In the genomic region with DNA sequence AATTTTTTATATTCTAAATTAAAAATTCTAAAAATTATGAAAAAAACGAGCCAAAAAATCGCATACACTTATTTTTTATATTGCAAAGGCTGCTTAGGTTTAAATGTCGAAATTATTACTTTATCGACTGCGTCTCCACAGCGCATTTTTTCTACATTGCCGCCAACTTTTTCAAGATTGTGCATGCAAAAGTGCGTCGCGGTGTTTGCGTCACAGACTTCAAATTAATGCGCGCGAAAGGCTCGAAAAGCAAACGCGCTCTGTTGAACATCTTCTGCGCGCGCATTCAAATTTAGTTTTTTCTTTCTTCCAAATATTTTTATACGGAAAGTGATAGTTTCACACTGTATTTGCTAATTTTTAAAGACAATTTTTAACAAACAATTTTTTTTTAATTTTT, we compare ENCODE assay signal across 4 worm cellular contexts.
TF ChIP-seq lines count a peak whose summit lies in the region.

No protein-coding gene starts in this region.

TF ChIP-seq in whole organism, L2 larva, 48 proteins besides CTCF, POLR2A, EP300 and RAD21 (continues in another document):
- TF ChIP-seq snpc-4 (tag; optimal IDR thresholded peaks at IDR 0.05; lab: Kevin White, UChicago) (peak; percentile 46), lin-13 (GFP tag; optimal IDR thresholded peaks at IDR 0.05; lab: Kevin White, UChicago) (peak; percentile 88), sma-9 (GFP tag; optimal IDR thresholded peaks at IDR 0.05; lab: Kevin White, UChicago) (peak; percentile 89), sma-9 (tag; optimal IDR thresholded peaks at IDR 0.05; lab: Kevin White, UChicago) (no peak), ama-1 (optimal IDR thresholded peaks at IDR 0.05; lab: Kevin White, UChicago) (no peak), lsy-2 (tag; optimal IDR thresholded peaks at IDR 0.05; lab: Kevin White, UChicago) (peak; percentile 69 to 90), crh-2 (tag; optimal IDR thresholded peaks at IDR 0.05; lab: Kevin White, UChicago) (peak; percentile 78), unc-55 (GFP tag; optimal IDR thresholded peaks at IDR 0.05; lab: Kevin White, UChicago) (peak; percentile 85), unc-62 (GFP tag; optimal IDR thresholded peaks at IDR 0.05; lab: Kevin White, UChicago) (no peak), ztf-4 (tag; optimal IDR thresholded peaks at IDR 0.05; lab: Kevin White, UChicago) (peak; percentile 28), F13H6.1 (tag; optimal IDR thresholded peaks at IDR 0.05; lab: Kevin White, UChicago) (peak; percentile 88), R02D3.7 (tag; optimal IDR thresholded peaks at IDR 0.05; lab: Kevin White, UChicago) (no peak), nhr-237 (tag; optimal IDR thresholded peaks at IDR 0.05; lab: Kevin White, UChicago) (peak; percentile 29), lin-11 (tag; optimal IDR thresholded peaks at IDR 0.05; lab: Kevin White, UChicago) (peak; percentile 57), alr-1 (tag; optimal IDR thresholded peaks at IDR 0.05; lab: Kevin White, UChicago) (no peak), fos-1 (tag; optimal IDR thresholded peaks at IDR 0.05; lab: Kevin White, UChicago) (peak; percentile 29), sma-3 (GFP tag; optimal IDR thresholded peaks at IDR 0.05; lab: Kevin White, UChicago) (peak; percentile 66), elt-3 (tag; optimal IDR thresholded peaks at IDR 0.05; lab: Kevin White, UChicago) (no peak), C34F6.9 (tag; optimal IDR thresholded peaks at IDR 0.05; lab: Kevin White, UChicago) (peak; percentile 69), gmeb-1 (tag; optimal IDR thresholded peaks at IDR 0.05; lab: Kevin White, UChicago) (peak; percentile 99), nhr-21 (tag; optimal IDR thresholded peaks at IDR 0.05; lab: Kevin White, UChicago) (peak; percentile 56), ZK546.5 (tag; optimal IDR thresholded peaks at IDR 0.05; lab: Kevin White, UChicago) (peak; percentile 55)

TF ChIP-seq in whole organism, L4 larva, 104 proteins besides CTCF, POLR2A, EP300 and RAD21 (continues in another document):
- peak; percentile 86 for TF ChIP-seq egl-43 (GFP tag; IDR thresholded peaks at IDR 0.05; lab: Robert Waterston, UW)
- TF ChIP-seq lsy-2 (tag; optimal IDR thresholded peaks at IDR 0.05; lab: Kevin White, UChicago): peak in 1 of 2 experiments; percentile 82
- TF ChIP-seq ceh-82 (tag; optimal IDR thresholded peaks at IDR 0.05; lab: Kevin White, UChicago): no peak
- TF ChIP-seq tag-97 (GFP tag; IDR thresholded peaks at IDR 0.05; lab: Robert Waterston, UW): 0 out of 2 replicates have a peak, but pooled peaks have one; percentile 59
- no peak for TF ChIP-seq cey-2 (tag; optimal IDR thresholded peaks at IDR 0.05; lab: Kevin White, UChicago; ENCODE audit: borderline replicate concordance, insufficient read depth)
- peak; percentile 79 for TF ChIP-seq Y48G9A.11 (GFP tag; IDR thresholded peaks at IDR 0.05; lab: Robert Waterston, UW)
- TF ChIP-seq set-16 (GFP tag; IDR thresholded peaks at IDR 0.05; lab: Robert Waterston, UW): peak; percentile 30; the same call in 1 of the 2 replicates
- no peak for TF ChIP-seq spr-3 (GFP tag; optimal IDR thresholded peaks at IDR 0.05; lab: Kevin White, UChicago)
- TF ChIP-seq nhr-6 (tag; optimal IDR thresholded peaks at IDR 0.05; lab: Kevin White, UChicago): peak; percentile 27
- TF ChIP-seq skn-1 (tag; optimal IDR thresholded peaks at IDR 0.05; lab: Kevin White, UChicago): no peak
- TF ChIP-seq ZK546.5 (tag; optimal IDR thresholded peaks at IDR 0.05; lab: Kevin White, UChicago): no peak
- no peak for TF ChIP-seq nhr-111 (GFP tag; optimal IDR thresholded peaks at IDR 0.05; lab: Kevin White, UChicago)
- no peak for TF ChIP-seq zag-1 (tag; optimal IDR thresholded peaks at IDR 0.05; lab: Kevin White, UChicago)
- TF ChIP-seq F49E8.2 (tag; optimal IDR thresholded peaks at IDR 0.05; lab: Kevin White, UChicago; ENCODE audit: borderline replicate concordance): no peak
- TF ChIP-seq arid-1 (GFP tag; conservative IDR thresholded peaks at IDR 0.05; lab: Robert Waterston, UW): peak; percentile 72
- peak; percentile 94 for TF ChIP-seq dpl-1 (GFP tag; optimal IDR thresholded peaks at IDR 0.05; lab: Kevin White, UChicago)
- peak; percentile 67 for TF ChIP-seq spr-1 (tag; optimal IDR thresholded peaks at IDR 0.05; lab: Kevin White, UChicago)
- peak; percentile 44 for TF ChIP-seq nhr-77 (tag; optimal IDR thresholded peaks at IDR 0.05; lab: Kevin White, UChicago)
- peak; percentile 39 for TF ChIP-seq fkh-10 (GFP tag; optimal IDR thresholded peaks at IDR 0.05; lab: Kevin White, UChicago)
- TF ChIP-seq zfp-2 (tag; optimal IDR thresholded peaks at IDR 0.05; lab: Kevin White, UChicago): peak; percentile 62
- no peak for TF ChIP-seq sdz-12 (GFP tag; optimal IDR thresholded peaks at IDR 0.05; lab: Kevin White, UChicago)
- TF ChIP-seq ztf-7 (tag; optimal IDR thresholded peaks at IDR 0.05; lab: Kevin White, UChicago): no peak

TF ChIP-seq in whole organism, late embryonic, 69 proteins besides CTCF, POLR2A, EP300 and RAD21:
- TF ChIP-seq unc-42 (tag; optimal IDR thresholded peaks at IDR 0.05; lab: Kevin White, UChicago) (peak; percentile 59), eyg-1 (tag; optimal IDR thresholded peaks at IDR 0.05; lab: Kevin White, UChicago) (no peak), nfya-1 (tag; optimal IDR thresholded peaks at IDR 0.05; lab: Kevin White, UChicago) (peak; percentile 50), odd-2 (tag; optimal IDR thresholded peaks at IDR 0.05; lab: Kevin White, UChicago) (no peak), syd-9 (tag; optimal IDR thresholded peaks at IDR 0.05; lab: Kevin White, UChicago) (no peak), pax-1 (tag; optimal IDR thresholded peaks at IDR 0.05; lab: Kevin White, UChicago) (no peak), che-1 (tag; optimal IDR thresholded peaks at IDR 0.05; lab: Kevin White, UChicago) (no peak), ceh-22 (tag; optimal IDR thresholded peaks at IDR 0.05; lab: Kevin White, UChicago) (no peak), ets-4 (tag; optimal IDR thresholded peaks at IDR 0.05; lab: Kevin White, UChicago) (peak; percentile 46), ceh-9 (tag; optimal IDR thresholded peaks at IDR 0.05; lab: Kevin White, UChicago) (no peak), pha-4 (tag; optimal IDR thresholded peaks at IDR 0.05; lab: Kevin White, UChicago) (no peak), sox-4 (tag; optimal IDR thresholded peaks at IDR 0.05; lab: Kevin White, UChicago) (no peak), unc-3 (GFP tag; conservative IDR thresholded peaks at IDR 0.05; lab: Robert Waterston, UW) (peak; percentile 27; the same call in 1 of the 2 replicates), unc-3 (tag; optimal IDR thresholded peaks at IDR 0.05; lab: Kevin White, UChicago) (no peak), K02D7.2 (tag; optimal IDR thresholded peaks at IDR 0.05; lab: Kevin White, UChicago) (no peak), ref-2 (tag; optimal IDR thresholded peaks at IDR 0.05; lab: Kevin White, UChicago) (peak; percentile 30), rnt-1 (tag; optimal IDR thresholded peaks at IDR 0.05; lab: Kevin White, UChicago) (peak; percentile 2), ceh-31 (tag; optimal IDR thresholded peaks at IDR 0.05; lab: Kevin White, UChicago) (peak; percentile 48), tbx-2 (tag; optimal IDR thresholded peaks at IDR 0.05; lab: Kevin White, UChicago) (peak; percentile 47), ceh-18 (tag; optimal IDR thresholded peaks at IDR 0.05; lab: Kevin White, UChicago) (peak; percentile 62), ceh-14 (tag; optimal IDR thresholded peaks at IDR 0.05; lab: Kevin White, UChicago) (no peak), nhr-232 (tag; optimal IDR thresholded peaks at IDR 0.05; lab: Kevin White, UChicago) (no peak), hlh-13 (GFP tag; optimal IDR thresholded peaks at IDR 0.05; lab: Kevin White, UChicago) (no peak)

TF ChIP-seq in whole organism, mixed stage, embryonic, 35 proteins besides CTCF, POLR2A, EP300 and RAD21:
- TF ChIP-seq ces-1 (GFP tag; optimal IDR thresholded peaks at IDR 0.05; lab: Kevin White, UChicago): peak; percentile 36
- no peak for TF ChIP-seq elt-1 (tag; optimal IDR thresholded peaks at IDR 0.05; lab: Kevin White, UChicago; ENCODE audit: borderline replicate concordance, insufficient read depth)
- peak; percentile 63 for TF ChIP-seq nhr-237 (tag; optimal IDR thresholded peaks at IDR 0.05; lab: Kevin White, UChicago)
- TF ChIP-seq mep-1 (tag; optimal IDR thresholded peaks at IDR 0.05; lab: Kevin White, UChicago): peak; percentile 48
- TF ChIP-seq cnd-1 (tag; optimal IDR thresholded peaks at IDR 0.05; lab: Kevin White, UChicago): no peak
- TF ChIP-seq lsy-2 (tag; optimal IDR thresholded peaks at IDR 0.05; lab: Kevin White, UChicago): peak; percentile 38
- TF ChIP-seq lin-13 (tag; optimal IDR thresholded peaks at IDR 0.05; lab: Kevin White, UChicago): no peak
- peak; percentile 38 for TF ChIP-seq unc-120 (tag; optimal IDR thresholded peaks at IDR 0.05; lab: Kevin White, UChicago; ENCODE audit: poor library complexity, severe bottlenecking)
- no peak for TF ChIP-seq zip-8 (tag; optimal IDR thresholded peaks at IDR 0.05; lab: Kevin White, UChicago)
